Worm (Caenorhabditis elegans) whole organism, mixed stage, embryonic: ENCODE data around the gene F01G4.4.

Source experiments
- M03D4.4 ChIP-seq: sonication (generic microtip); optimal IDR thresholded peaks from 2 replicates; lab custom pipeline; 2017; ENCODE audit warnings: mild to moderate bottlenecking, missing genetic modification characterization, missing compliant biosample characterization
- bed-3 ChIP-seq: fragments of 200-800 bp; sonication (Bioruptor generic); optimal IDR thresholded peaks from 3 replicates; lab custom pipeline; 2018; ENCODE audit warnings: mild to moderate bottlenecking, missing genetic modification characterization, moderate library complexity, missing compliant biosample characterization
- blmp-1 ChIP-seq: fragments of 150-350 bp; optimal IDR thresholded peaks from 2 replicates; lab custom pipeline; 2014; ENCODE audit warnings: missing biosample characterization, missing genetic modification characterization
- ceh-39 ChIP-seq: fragments of 150-350 bp; optimal IDR thresholded peaks from 2 replicates; lab custom pipeline; 2014; ENCODE audit warnings: missing biosample characterization, missing genetic modification characterization
- ceh-43 ChIP-seq: fragments of 200-800 bp; sonication (Bioruptor generic); optimal IDR thresholded peaks from 2 replicates; lab custom pipeline; 2018; ENCODE audit warnings: mild to moderate bottlenecking, missing genetic modification characterization, moderate library complexity, missing compliant biosample characterization
- ceh-83 ChIP-seq: fragments of 200-800 bp; sonication (Bioruptor generic); optimal IDR thresholded peaks from 2 replicates; lab custom pipeline; 2018; ENCODE audit warnings: mild to moderate bottlenecking, missing genetic modification characterization, missing compliant biosample characterization
- ces-1 ChIP-seq: fragments of 150-350 bp; optimal IDR thresholded peaks from 2 replicates; lab custom pipeline; 2014; ENCODE audit warnings: missing biosample characterization, missing genetic modification reagents, missing genetic modification characterization
- cnd-1 ChIP-seq: fragments of 200-800 bp; sonication (Bioruptor generic); optimal IDR thresholded peaks from 2 replicates; lab custom pipeline; 2018; ENCODE audit warnings: mild to moderate bottlenecking, missing genetic modification characterization, missing compliant biosample characterization
- drap-1 ChIP-seq: fragments of 200-800 bp; sonication (Bioruptor generic); optimal IDR thresholded peaks from 3 replicates; lab custom pipeline; 2018; ENCODE audit warnings: mild to moderate bottlenecking, missing genetic modification characterization, missing compliant biosample characterization
- elt-1 ChIP-seq: sonication (generic microtip); optimal IDR thresholded peaks from 2 replicates; lab custom pipeline; 2017; ENCODE audit warnings: missing genetic modification characterization, mild to moderate bottlenecking, missing compliant biosample characterization, antibody characterized with exemption, moderate library complexity, borderline replicate concordance; ENCODE audit not compliant: insufficient read depth
- elt-3 ChIP-seq: fragments of 150-350 bp; optimal IDR thresholded peaks from 2 replicates; lab custom pipeline; 2014; ENCODE audit warnings: missing biosample characterization, missing genetic modification characterization
- flh-1 ChIP-seq: fragments of 200-800 bp; sonication (Bioruptor generic); optimal IDR thresholded peaks from 2 replicates; lab custom pipeline; 2018; ENCODE audit warnings: mild to moderate bottlenecking, missing genetic modification characterization, moderate library complexity, missing compliant biosample characterization
- ham-2 ChIP-seq: fragments of 200-800 bp; sonication (Bioruptor generic); optimal IDR thresholded peaks from 2 replicates; lab custom pipeline; 2018; ENCODE audit warnings: mild to moderate bottlenecking, missing genetic modification characterization, missing compliant biosample characterization
- hlh-1 ChIP-seq: fragments of 150-350 bp; optimal IDR thresholded peaks from 2 replicates; lab custom pipeline; 2014; ENCODE audit warnings: missing biosample characterization, missing genetic modification reagents, missing genetic modification characterization
- lin-13 ChIP-seq: fragments of 150-350 bp; optimal IDR thresholded peaks from 2 replicates; lab custom pipeline; 2014; ENCODE audit warnings: missing biosample characterization, missing genetic modification characterization
- lin-32 ChIP-seq: fragments of 200-800 bp; sonication (Bioruptor generic); optimal IDR thresholded peaks from 2 replicates; lab custom pipeline; 2018; ENCODE audit warnings: mild to moderate bottlenecking, missing genetic modification characterization, missing compliant biosample characterization
- lsy-2 ChIP-seq: fragments of 150-350 bp; optimal IDR thresholded peaks from 2 replicates; lab custom pipeline; 2014; ENCODE audit warnings: missing biosample characterization, missing genetic modification characterization
- mab-5 ChIP-seq: fragments of 150-350 bp; optimal IDR thresholded peaks from 2 replicates; lab custom pipeline; 2014; ENCODE audit warnings: missing biosample characterization, missing genetic modification characterization
- mep-1 ChIP-seq: fragments of 150-350 bp; optimal IDR thresholded peaks from 2 replicates; lab custom pipeline; 2017; ENCODE audit warnings: missing biosample characterization, missing genetic modification reagents, missing genetic modification characterization, inconsistent platforms
- mls-2 ChIP-seq: sonication (generic microtip); optimal IDR thresholded peaks from 2 replicates; lab custom pipeline; 2016; ENCODE audit warnings: mild to moderate bottlenecking, missing genetic modification characterization, moderate library complexity, missing compliant biosample characterization
- nhr-12 ChIP-seq: fragments of 150-350 bp; optimal IDR thresholded peaks from 2 replicates; lab custom pipeline; 2014; ENCODE audit warnings: missing biosample characterization, missing genetic modification characterization
- nhr-2 ChIP-seq: fragments of 150-350 bp; optimal IDR thresholded peaks from 2 replicates; lab custom pipeline; 2014; ENCODE audit warnings: missing biosample characterization, missing genetic modification characterization
- nhr-237 ChIP-seq: fragments of 150-350 bp; optimal IDR thresholded peaks from 2 replicates; lab custom pipeline; 2014; ENCODE audit warnings: missing biosample characterization, missing genetic modification characterization
- nhr-28 ChIP-seq: fragments of 150-350 bp; optimal IDR thresholded peaks from 2 replicates; lab custom pipeline; 2014; ENCODE audit warnings: missing biosample characterization, missing genetic modification characterization
- nhr-76 ChIP-seq: sonication (generic microtip); optimal IDR thresholded peaks from 2 replicates; lab custom pipeline; 2017; ENCODE audit warnings: missing biosample characterization, missing genetic modification characterization
- pha-4 ChIP-seq: fragments of 150-350 bp; optimal IDR thresholded peaks from 2 replicates; lab custom pipeline; 2018; ENCODE audit warnings: missing biosample characterization, missing genetic modification reagents, missing genetic modification characterization
- sem-2 ChIP-seq: fragments of 200-800 bp; sonication (Bioruptor generic); optimal IDR thresholded peaks from 2 replicates; lab custom pipeline; 2018; ENCODE audit warnings: mild to moderate bottlenecking, missing genetic modification characterization, missing compliant biosample characterization
- snpc-4 ChIP-seq: fragments of 150-350 bp; optimal IDR thresholded peaks from 2 replicates; lab custom pipeline; 2014; ENCODE audit warnings: missing biosample characterization, missing genetic modification characterization
- sptf-1 ChIP-seq: sonication (generic microtip); optimal IDR thresholded peaks from 2 replicates; lab custom pipeline; 2017; ENCODE audit warnings: mild to moderate bottlenecking, missing genetic modification characterization, moderate library complexity, missing compliant biosample characterization
- tbx-8 ChIP-seq: fragments of 200-800 bp; sonication (Bioruptor generic); optimal IDR thresholded peaks from 2 replicates; lab custom pipeline; 2018; ENCODE audit warnings: mild to moderate bottlenecking, missing genetic modification characterization, moderate library complexity, missing compliant biosample characterization
- unc-120 ChIP-seq: sonication (generic microtip); optimal IDR thresholded peaks from 2 replicates; lab custom pipeline; 2017; ENCODE audit warnings: missing genetic modification characterization, missing compliant biosample characterization; ENCODE audit not compliant: poor library complexity, severe bottlenecking
- unc-39 ChIP-seq: fragments of 150-350 bp; optimal IDR thresholded peaks from 2 replicates; lab custom pipeline; 2014; ENCODE audit warnings: missing biosample characterization, missing genetic modification characterization
- unc-62 ChIP-seq: fragments of 150-350 bp; optimal IDR thresholded peaks from 2 replicates; lab custom pipeline; 2014; ENCODE audit warnings: missing biosample characterization, missing genetic modification reagents, missing genetic modification characterization

The F01G4.4 gene

DNA sequence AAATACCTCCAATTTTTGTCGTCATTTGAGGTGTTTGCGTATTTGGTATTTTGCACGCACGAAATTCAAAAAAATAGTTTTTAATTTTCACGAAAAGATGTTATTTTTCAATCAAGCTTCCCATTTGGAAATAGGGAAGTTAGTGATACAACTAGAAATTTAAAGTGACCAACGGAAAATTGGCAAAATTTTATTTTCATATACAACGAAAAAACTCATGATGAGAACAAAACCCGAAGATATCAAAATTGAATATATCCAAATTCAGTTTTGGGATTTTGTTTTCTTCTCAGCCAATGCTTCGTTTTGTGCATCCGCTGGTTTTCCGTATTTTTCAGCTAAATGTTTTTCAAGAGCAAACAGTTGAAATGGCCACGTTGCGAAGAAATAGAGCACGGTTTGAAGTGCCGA, 2.8 kb downstream of the F01G4.4 start:
- TF ChIP-seq drap-1 (no peak), flh-1 (GFP tag; lab: Kevin White, UChicago) (no peak), nhr-237 (tag; lab: Kevin White, UChicago) (no peak), M03D4.4 (tag; lab: Kevin White, UChicago) (no peak), ham-2 (GFP tag; lab: Kevin White, UChicago) (no peak), sem-2 (GFP tag; lab: Kevin White, UChicago) (no peak), mls-2 (tag; lab: Kevin White, UChicago) (no peak), snpc-4 (tag; lab: Kevin White, UChicago) (no peak), pha-4 (tag; lab: Kevin White, UChicago) (no peak), unc-39 (tag; lab: Kevin White, UChicago) (no peak), elt-1 (tag; lab: Kevin White, UChicago) (no peak), nhr-76 (no peak), ces-1 (no peak), unc-62 (GFP tag; lab: Kevin White, UChicago) (no peak), blmp-1 (no peak), ceh-39 (tag; lab: Kevin White, UChicago) (no peak), lin-32 (GFP tag; lab: Kevin White, UChicago) (no peak), lsy-2 (tag; lab: Kevin White, UChicago) (no peak), unc-120 (tag; lab: Kevin White, UChicago) (no peak), sptf-1 (no peak)

DNA sequence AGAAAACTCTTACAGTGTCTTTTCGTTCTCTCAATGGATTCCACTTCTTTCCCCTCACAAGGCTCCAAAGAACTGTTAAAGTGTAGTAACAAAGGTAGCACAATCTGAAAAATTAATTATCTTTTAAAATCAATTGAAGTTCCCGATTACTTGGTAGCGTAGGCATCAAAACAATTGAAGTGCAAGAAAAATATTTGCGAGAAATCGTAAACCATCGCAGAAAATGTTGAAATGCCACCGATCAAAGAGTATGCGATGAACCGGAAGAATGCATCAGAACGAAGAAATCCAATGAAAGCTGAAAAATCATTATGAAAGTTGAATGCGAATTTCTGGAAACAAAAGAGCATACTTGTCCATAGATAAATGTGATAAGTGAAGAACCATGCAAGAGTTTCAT, 3.3 kb downstream of the F01G4.4 start:
- TF ChIP-seq lsy-2 (tag; lab: Kevin White, UChicago) (no peak), ces-1 (no peak), hlh-1 (no peak), flh-1 (GFP tag; lab: Kevin White, UChicago) (no peak)

DNA sequence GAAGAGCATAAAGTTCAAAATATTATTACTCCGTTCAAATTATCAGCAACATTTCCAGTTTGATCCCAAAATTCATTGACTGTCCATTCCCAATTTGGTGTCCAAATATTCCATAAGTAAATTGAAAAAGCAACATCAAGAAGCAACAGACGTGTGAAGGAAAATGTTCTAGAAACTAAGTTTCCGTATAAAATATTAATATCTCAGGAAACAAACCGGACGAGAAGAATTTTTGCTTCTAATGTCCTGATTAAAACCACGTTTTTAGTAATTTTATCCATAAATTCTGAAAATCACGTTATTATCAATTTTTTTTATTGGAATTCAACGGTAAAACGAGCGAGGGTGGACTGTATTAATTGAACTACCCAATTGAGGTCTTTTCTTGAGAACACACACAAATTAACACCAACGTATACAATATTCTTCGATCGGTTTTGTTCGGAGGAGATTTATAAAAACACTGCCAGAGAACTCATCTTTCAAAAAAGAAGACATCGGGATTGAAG, 3.9 kb downstream of the F01G4.4 start, which contains the start of gene pigq-1:
Gene pigq-1, minus strand, starts transcription at position 286 of the 509 bp plus-strand sequence.
- TF ChIP-seq ceh-39 (tag; lab: Kevin White, UChicago) (no peak), unc-39 (tag; lab: Kevin White, UChicago) (no peak), hlh-1 (no peak), nhr-76 (no peak), sem-2 (GFP tag; lab: Kevin White, UChicago) (no peak), cnd-1 (no peak)

DNA sequence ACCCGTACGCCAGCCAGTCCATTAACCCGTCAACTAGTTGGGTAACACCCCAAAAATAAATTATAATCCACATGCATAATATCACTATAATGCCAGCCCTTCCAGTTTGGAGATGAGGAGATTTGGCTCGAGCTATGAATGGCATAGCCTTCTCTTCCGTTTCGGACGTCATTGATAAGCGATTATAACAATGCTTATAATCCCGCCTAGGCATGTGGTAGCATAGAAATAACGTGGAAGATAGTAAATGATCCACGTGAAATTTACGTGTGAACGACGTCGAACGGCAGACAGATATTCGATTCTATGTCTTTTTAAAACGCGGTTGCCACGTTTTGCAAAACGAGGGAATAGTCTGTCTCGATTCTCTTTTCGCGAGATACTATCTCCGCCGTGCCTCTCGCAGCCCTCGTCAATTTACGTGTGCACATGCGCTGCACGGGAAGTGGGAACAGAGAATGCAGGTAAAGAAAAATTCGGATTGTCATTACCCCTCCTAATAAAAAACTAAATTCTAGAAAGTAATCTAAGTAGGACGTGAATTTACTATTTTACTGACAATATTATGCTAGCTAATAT, 5.7 kb downstream of the F01G4.4 start:
- TF ChIP-seq nhr-237 (tag; lab: Kevin White, UChicago) (no peak), pha-4 (tag; lab: Kevin White, UChicago) (no peak), cnd-1 (no peak), drap-1 (no peak), nhr-12 (tag; lab: Kevin White, UChicago) (no peak), unc-120 (tag; lab: Kevin White, UChicago) (no peak), flh-1 (GFP tag; lab: Kevin White, UChicago) (no peak), tbx-8 (GFP tag; lab: Kevin White, UChicago) (no peak), ces-1 (no peak), elt-3 (tag; lab: Kevin White, UChicago) (no peak), unc-62 (GFP tag; lab: Kevin White, UChicago) (no peak), M03D4.4 (tag; lab: Kevin White, UChicago) (no peak), bed-3 (GFP tag; lab: Kevin White, UChicago) (no peak), blmp-1 (no peak), elt-1 (tag; lab: Kevin White, UChicago) (no peak), nhr-76 (no peak)

DNA sequence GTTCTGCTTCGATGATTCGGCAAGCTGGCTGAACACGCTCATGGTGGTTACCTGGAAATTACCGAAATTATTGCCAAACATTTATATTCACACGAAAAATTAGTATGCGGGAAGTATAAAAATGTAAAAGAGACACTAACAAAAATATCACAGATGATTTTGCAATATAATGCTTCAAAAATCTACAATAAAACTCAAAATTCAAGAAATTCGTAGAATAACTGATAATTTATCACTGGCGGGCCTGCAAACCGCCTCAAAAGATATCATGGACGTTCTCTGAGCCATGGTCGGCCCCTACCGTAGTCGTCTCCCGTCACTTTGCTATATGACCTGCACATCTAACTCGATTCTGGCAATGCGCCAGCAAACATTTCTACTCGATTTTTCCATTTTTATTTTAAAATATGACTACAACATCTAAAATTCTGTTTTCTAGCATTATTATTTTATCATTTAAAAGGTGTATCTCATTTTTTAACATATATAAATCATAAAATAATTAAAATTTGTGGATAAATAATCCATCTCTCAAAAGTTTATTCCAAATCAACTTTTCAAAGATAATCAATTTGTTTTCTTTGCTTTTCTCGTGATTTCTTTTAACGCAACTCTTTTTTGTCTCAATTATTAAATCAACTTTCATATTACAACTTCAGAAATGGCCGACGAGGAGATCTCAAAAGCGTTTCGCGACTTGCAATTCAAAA, 6.5 kb downstream of the F01G4.4 start, which contains the start of the genes F01G4.6 and pfd-1:
Gene F01G4.6, minus strand, starts transcription at position 51 of the 710 bp plus-strand sequence.
Gene pfd-1, plus strand, starts transcription at position 660 of the 710 bp plus-strand sequence.
- TF ChIP-seq hlh-1, result peak; percentile 57
- peak; percentile 97 for TF ChIP-seq lsy-2 (tag; lab: Kevin White, UChicago)
- TF ChIP-seq unc-120 (tag; lab: Kevin White, UChicago), result peak; percentile 69
- TF ChIP-seq pha-4 (tag; lab: Kevin White, UChicago), result peak; percentile 71
- no peak for TF ChIP-seq lin-32 (GFP tag; lab: Kevin White, UChicago)
- TF ChIP-seq mab-5 (tag; lab: Kevin White, UChicago), result no peak
- peak; percentile 65 for TF ChIP-seq M03D4.4 (tag; lab: Kevin White, UChicago)
- peak; percentile 24 for TF ChIP-seq nhr-2 (tag; lab: Kevin White, UChicago)
- TF ChIP-seq sptf-1, result peak; percentile 74
- peak; percentile 86 for TF ChIP-seq ces-1
- TF ChIP-seq blmp-1, result peak; percentile 23
- peak; percentile 79 for TF ChIP-seq lin-13
- TF ChIP-seq nhr-76, result no peak
- no peak for TF ChIP-seq ceh-83 (GFP tag; lab: Kevin White, UChicago)
- peak; percentile 82 for TF ChIP-seq mep-1
- no peak for TF ChIP-seq ceh-43 (GFP tag; lab: Kevin White, UChicago)
- peak; percentile 20 for TF ChIP-seq drap-1
- TF ChIP-seq nhr-237 (tag; lab: Kevin White, UChicago), result peak; percentile 88
- no peak for TF ChIP-seq nhr-28 (tag; lab: Kevin White, UChicago)
- TF ChIP-seq unc-62 (GFP tag; lab: Kevin White, UChicago), result peak; percentile 58
- TF ChIP-seq cnd-1, result peak; percentile 25
- peak; percentile 29 for TF ChIP-seq ceh-39 (tag; lab: Kevin White, UChicago)
